Worm (Caenorhabditis elegans): ENCODE data around the gene F54D5.24.

DNA sequence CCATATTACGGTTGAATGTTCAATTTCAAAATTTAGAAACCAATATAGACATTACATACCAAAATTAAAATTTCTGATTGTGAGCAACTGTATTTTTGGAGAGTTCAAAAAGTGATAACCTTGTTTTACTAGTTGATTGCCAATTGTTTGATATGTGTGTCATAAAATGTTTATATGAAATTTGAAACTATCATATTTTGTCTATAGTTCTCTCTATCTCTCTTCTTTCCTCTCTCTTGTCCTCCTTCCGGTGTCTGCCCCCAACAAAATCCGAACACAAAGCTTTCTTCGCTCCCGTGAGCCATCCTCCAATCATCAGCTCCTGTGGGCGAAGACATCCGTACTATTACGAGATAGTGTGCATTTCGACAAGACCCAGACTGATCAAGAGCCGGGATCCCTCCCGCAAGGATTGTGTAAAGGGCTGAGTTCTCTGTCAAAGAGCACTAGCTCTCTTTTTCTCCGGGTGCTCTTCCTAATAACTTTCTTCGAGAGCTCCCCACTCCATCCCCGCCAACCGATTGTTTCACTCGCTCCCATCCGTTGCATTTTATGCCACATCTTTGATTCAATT lies 46.7 kb downstream of the F54D5.24 start:
- TF ChIP-seq flt-1 (GFP tag; IDR thresholded peaks at IDR 0.05) (no peak), T22C8.4 (GFP tag; IDR thresholded peaks at IDR 0.05) (no peak), cog-1 (tag; optimal IDR thresholded peaks at IDR 0.05) (no peak), ref-1 (GFP tag; conservative IDR thresholded peaks at IDR 0.05) (no peak), tab-1 (GFP tag; IDR thresholded peaks at IDR 0.05) (no peak), klf-2 (GFP tag; conservative IDR thresholded peaks at IDR 0.05) (no peak), ztf-23 (GFP tag; IDR thresholded peaks at IDR 0.05) (no peak)

Data from whole organism, midembryonic.